Worm (Caenorhabditis elegans) whole organism, L1 larva: Measurements from ENCODE around the gene C36E8.4.

Experiments used
- F16B12.6 ChIP-seq: fragments of 150-350 bp; optimal IDR thresholded peaks from 2 replicates; lab custom pipeline; 2014; ENCODE audit warnings: missing biosample characterization, missing genetic modification characterization
- aha-1 ChIP-seq: fragments of 150-350 bp; optimal IDR thresholded peaks from 2 replicates; lab custom pipeline; 2014; ENCODE audit warnings: missing biosample characterization, missing genetic modification characterization
- alr-1 ChIP-seq: fragments of 200-800 bp; sonication (Bioruptor generic); optimal IDR thresholded peaks from 2 replicates; lab custom pipeline; 2018; ENCODE audit warnings: borderline replicate concordance, mild to moderate bottlenecking, missing genetic modification characterization, missing compliant biosample characterization
- ceh-8 ChIP-seq: fragments of 200-800 bp; sonication (Bioruptor generic); optimal IDR thresholded peaks from 2 replicates; lab custom pipeline; 2018; ENCODE audit warnings: mild to moderate bottlenecking, missing genetic modification characterization, moderate library complexity, missing compliant biosample characterization
- ceh-88 ChIP-seq: fragments of 200-800 bp; sonication (Bioruptor generic); IDR thresholded peaks from 2 replicates; pipeline ENCODE4 v1.3.6; 2022; ENCODE audit warnings: missing genetic modification characterization, missing compliant biosample characterization
- ces-1 ChIP-seq: fragments of 150-350 bp; optimal IDR thresholded peaks from 2 replicates; lab custom pipeline; 2014; ENCODE audit warnings: missing biosample characterization, missing genetic modification reagents, missing genetic modification characterization
- dsc-1 ChIP-seq: sonication (generic microtip); optimal IDR thresholded peaks from 2 replicates; lab custom pipeline; 2016; ENCODE audit warnings: mild to moderate bottlenecking, missing genetic modification characterization, missing compliant biosample characterization
- efl-1 ChIP-seq, 4 experiments: fragments of 150-350 bp; optimal IDR thresholded peaks in 3 of 4; peaks in 1 of 4; 1 replicate in 1 of 4; 2 replicates in 3 of 4; lab custom pipeline; 2014; ENCODE audit warnings: missing biosample characterization in 2 of 4, missing genetic modification characterization in 2 of 4, missing genetic modification reagents in 2 of 4
- efl-3 ChIP-seq: fragments of 200-800 bp; sonication (Bioruptor generic); optimal IDR thresholded peaks from 2 replicates; lab custom pipeline; 2018; ENCODE audit warnings: mild to moderate bottlenecking, missing genetic modification characterization, missing compliant biosample characterization
- egl-13 ChIP-seq: sonication (generic microtip); optimal IDR thresholded peaks from 2 replicates; lab custom pipeline; 2016; ENCODE audit warnings: missing genotype, missing genetic modification reagents, missing genetic modification characterization, missing compliant biosample characterization
- egl-27 ChIP-seq, 2 experiments: fragments of 150-350 bp in 1 of 2; sonication (generic microtip); optimal IDR thresholded peaks; 3 replicates each; lab custom pipeline; 2017 to 2018; ENCODE audit warnings: missing biosample characterization in 2 of 2, missing genetic modification characterization in 2 of 2, missing genetic modification reagents in 2 of 2
- elt-2 ChIP-seq: sonication (generic microtip); optimal IDR thresholded peaks from 2 replicates; lab custom pipeline; 2016; ENCODE audit warnings: missing genetic modification characterization, mild to moderate bottlenecking, inconsistent platforms, missing compliant biosample characterization, missing genetic modification reagents
- elt-3 ChIP-seq, 6 experiments: fragments of 150-350 bp in 1 of 6; sonication (generic microtip); optimal IDR thresholded peaks; 2 replicates each; lab custom pipeline; 2017 to 2018; ENCODE audit warnings: missing biosample characterization in 6 of 6, missing genetic modification characterization in 6 of 6, inconsistent platforms in 1 of 6
- ets-5 ChIP-seq: fragments of 200-800 bp; sonication (Bioruptor generic); IDR thresholded peaks from 2 replicates; pipeline ENCODE4 v1.3.6; 2022; ENCODE audit warnings: missing genetic modification characterization, missing compliant biosample characterization
- fkh-10 ChIP-seq: sonication (generic microtip); optimal IDR thresholded peaks from 2 replicates; lab custom pipeline; 2017; ENCODE audit warnings: missing biosample characterization, missing genetic modification reagents, missing genetic modification characterization
- fkh-4 ChIP-seq: sonication (generic microtip); optimal IDR thresholded peaks from 2 replicates; lab custom pipeline; 2016; ENCODE audit warnings: missing compliant biosample characterization, missing genetic modification characterization, borderline replicate concordance
- fkh-8 ChIP-seq: sonication (generic microtip); optimal IDR thresholded peaks from 2 replicates; lab custom pipeline; 2016; ENCODE audit warnings: mild to moderate bottlenecking, missing genetic modification characterization, missing compliant biosample characterization
- grh-1 ChIP-seq: fragments of 200-800 bp; sonication (Bioruptor generic); IDR thresholded peaks from 2 replicates; pipeline ENCODE4 v1.3.6; 2022; ENCODE audit warnings: missing genetic modification reagents, missing genetic modification characterization, missing compliant biosample characterization
- hlh-4 ChIP-seq: sonication (generic microtip); optimal IDR thresholded peaks from 2 replicates; lab custom pipeline; 2016; ENCODE audit warnings: mild to moderate bottlenecking, missing genetic modification characterization, missing compliant biosample characterization
- irx-1 ChIP-seq: sonication (generic microtip); optimal IDR thresholded peaks from 2 replicates; lab custom pipeline; 2016; ENCODE audit warnings: missing genetic modification characterization, missing compliant biosample characterization
- isw-1 ChIP-seq: fragments of 200-800 bp; sonication (Bioruptor generic); IDR thresholded peaks from 2 replicates; pipeline ENCODE4 v1.3.6; 2022; ENCODE audit warnings: missing genetic modification characterization, missing compliant biosample characterization
- jun-1 ChIP-seq: fragments of 150-350 bp; optimal IDR thresholded peaks from 2 replicates; lab custom pipeline; 2014; ENCODE audit warnings: missing biosample characterization, missing genetic modification reagents, missing genetic modification characterization
- lin-15B ChIP-seq: fragments of 150-350 bp; sonication (generic microtip); optimal IDR thresholded peaks from 3 replicates; lab custom pipeline; 2014; ENCODE audit warnings: missing biosample characterization, missing genetic modification characterization
- lin-35 ChIP-seq, 2 experiments: fragments of 150-350 bp; optimal IDR thresholded peaks; 2 replicates each; lab custom pipeline; 2014; ENCODE audit warnings: missing biosample characterization in 2 of 2, missing genetic modification characterization in 2 of 2, missing genetic modification reagents in 2 of 2
- lin-39 ChIP-seq: fragments of 150-350 bp; optimal IDR thresholded peaks from 2 replicates; lab custom pipeline; 2014; ENCODE audit warnings: missing biosample characterization, missing genetic modification reagents, missing genetic modification characterization
- lir-3 ChIP-seq: sonication (generic microtip); optimal IDR thresholded peaks from 2 replicates; lab custom pipeline; 2016; ENCODE audit warnings: mild to moderate bottlenecking, missing genetic modification characterization, moderate library complexity, missing compliant biosample characterization; ENCODE audit not compliant: poor library complexity
- lsy-2 ChIP-seq, 2 experiments: fragments of 150-350 bp; optimal IDR thresholded peaks; 2 replicates each; lab custom pipeline; 2014; ENCODE audit warnings: missing biosample characterization in 2 of 2, missing genetic modification characterization in 2 of 2
- mdl-1 ChIP-seq, 2 experiments: fragments of 150-350 bp; optimal IDR thresholded peaks; 2 replicates each; lab custom pipeline; 2014 to 2017; ENCODE audit warnings: missing biosample characterization in 2 of 2, missing genetic modification characterization in 2 of 2, inconsistent platforms in 1 of 2
- mef-2 ChIP-seq: fragments of 150-350 bp; optimal IDR thresholded peaks from 2 replicates; lab custom pipeline; 2014; ENCODE audit warnings: missing biosample characterization, missing genetic modification characterization
- mep-1 ChIP-seq: fragments of 150-350 bp; optimal IDR thresholded peaks from 2 replicates; lab custom pipeline; 2014; ENCODE audit warnings: missing biosample characterization, missing genetic modification characterization
- nhr-11 ChIP-seq: fragments of 150-350 bp; optimal IDR thresholded peaks from 2 replicates; lab custom pipeline; 2014; ENCODE audit warnings: missing biosample characterization, missing genetic modification characterization
- nhr-19 ChIP-seq: fragments of 200-800 bp; sonication (Bioruptor generic); conservative IDR thresholded peaks from 2 replicates; pipeline ENCODE4 v1.3.6; 2022; ENCODE audit warnings: missing genetic modification characterization, missing compliant biosample characterization
- nhr-20 ChIP-seq: sonication (generic microtip); optimal IDR thresholded peaks from 2 replicates; lab custom pipeline; 2016; ENCODE audit warnings: mild to moderate bottlenecking, missing genetic modification characterization, missing compliant biosample characterization
- nhr-28 ChIP-seq: fragments of 150-350 bp; optimal IDR thresholded peaks from 2 replicates; lab custom pipeline; 2014; ENCODE audit warnings: missing biosample characterization, missing genetic modification characterization
- nhr-47 ChIP-seq: sonication (generic microtip); optimal IDR thresholded peaks from 2 replicates; lab custom pipeline; 2016; ENCODE audit warnings: mild to moderate bottlenecking, missing genetic modification characterization, moderate library complexity, missing compliant biosample characterization
- nhr-71 ChIP-seq: sonication (generic microtip); optimal IDR thresholded peaks from 2 replicates; lab custom pipeline; 2016; ENCODE audit warnings: mild to moderate bottlenecking, missing genetic modification characterization, moderate library complexity, missing compliant biosample characterization
- nhr-76 ChIP-seq: sonication (generic microtip); optimal IDR thresholded peaks from 2 replicates; lab custom pipeline; 2017; ENCODE audit warnings: missing biosample characterization, missing genetic modification characterization
- nhr-84 ChIP-seq: sonication (generic microtip); optimal IDR thresholded peaks from 2 replicates; lab custom pipeline; 2017; ENCODE audit warnings: missing biosample characterization, missing genetic modification characterization
- nhr-85 ChIP-seq: sonication (generic microtip); peaks from one replicate; lab custom pipeline; 2016; ENCODE audit warnings: missing genetic modification characterization, inconsistent platforms, missing compliant biosample characterization
- pqm-1 ChIP-seq: sonication (generic microtip); optimal IDR thresholded peaks from 3 replicates; lab custom pipeline; 2017; ENCODE audit warnings: missing biosample characterization, missing genetic modification characterization
- rnt-1 ChIP-seq: sonication (generic microtip); optimal IDR thresholded peaks from 2 replicates; lab custom pipeline; 2016; ENCODE audit warnings: mild to moderate bottlenecking, missing genetic modification characterization, moderate library complexity, missing compliant biosample characterization
- skn-1 ChIP-seq: fragments of 150-350 bp; optimal IDR thresholded peaks from 2 replicates; lab custom pipeline; 2014; ENCODE audit warnings: missing biosample characterization, missing genetic modification characterization
- snu-23 ChIP-seq: sonication (generic microtip); optimal IDR thresholded peaks from 2 replicates; lab custom pipeline; 2016; ENCODE audit warnings: missing genetic modification characterization, missing compliant biosample characterization
- sup-37 ChIP-seq: fragments of 200-800 bp; sonication (Bioruptor generic); optimal IDR thresholded peaks from 2 replicates; lab custom pipeline; 2018; ENCODE audit warnings: mild to moderate bottlenecking, missing genetic modification characterization, missing compliant biosample characterization
- swsn-7 ChIP-seq: sonication (generic microtip); optimal IDR thresholded peaks from 2 replicates; lab custom pipeline; 2016; ENCODE audit warnings: missing genetic modification characterization, missing compliant biosample characterization
- unc-30 ChIP-seq: sonication (generic microtip); optimal IDR thresholded peaks from 2 replicates; lab custom pipeline; 2017; ENCODE audit warnings: missing biosample characterization, missing genetic modification characterization
- unc-86 ChIP-seq: sonication (generic microtip); optimal IDR thresholded peaks from 2 replicates; lab custom pipeline; 2016; ENCODE audit warnings: missing genetic modification characterization, missing compliant biosample characterization
- vab-15 ChIP-seq: sonication (generic microtip); optimal IDR thresholded peaks from 2 replicates; lab custom pipeline; 2017; ENCODE audit warnings: missing genotype, mild to moderate bottlenecking, missing genetic modification characterization, missing compliant biosample characterization
- xbp-1 ChIP-seq: sonication (generic microtip); optimal IDR thresholded peaks from 2 replicates; lab custom pipeline; 2016; ENCODE audit warnings: missing genetic modification characterization, missing compliant biosample characterization

The C36E8.4 gene

DNA sequence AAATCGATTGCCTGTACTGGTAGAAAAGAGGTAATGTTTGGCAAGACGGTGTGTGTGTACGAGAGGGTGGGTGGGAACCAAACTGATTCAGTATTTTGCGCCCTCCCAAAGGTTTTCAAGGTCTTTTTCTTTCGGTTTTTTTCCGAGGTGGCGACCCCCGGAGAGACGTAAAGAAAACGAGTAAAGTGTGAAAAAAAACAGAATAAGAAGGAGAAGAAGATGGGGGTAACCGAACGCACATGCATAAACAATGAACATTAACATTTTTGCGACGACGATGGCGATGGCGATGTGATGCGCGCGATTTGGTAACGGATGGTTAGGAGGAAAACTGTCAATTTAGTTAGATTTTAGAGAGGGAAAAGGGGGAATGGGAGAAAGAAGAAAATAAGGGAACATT lies 33.7 kb upstream of the C36E8.4 start (continued):
- TF ChIP-seq F16B12.6 (tag; lab: Kevin White, UChicago) (no peak), efl-1 (optimal IDR thresholded peaks at IDR 0.05; lab: Kevin White, UChicago) (no peak), efl-1 (GFP tag; optimal IDR thresholded peaks at IDR 0.05 in 1 of 2; lab: Kevin White, UChicago) (peak in 1 of 2 experiments; percentile 53), irx-1 (no peak), egl-27 (tag; optimal IDR thresholded peaks at IDR 0.05; lab: Kevin White, UChicago) (no peak), isw-1 (GFP tag; lab: Robert Waterston, UW) (no peak), nhr-20 (tag; lab: Kevin White, UChicago) (peak; percentile 10), sup-37 (no peak), lin-15B (no peak), lin-39 (tag; lab: Kevin White, UChicago) (no peak), lir-3 (tag; lab: Kevin White, UChicago) (no peak), skn-1 (tag; lab: Kevin White, UChicago) (no peak), nhr-85 (tag; lab: Kevin White, UChicago) (no peak), ces-1 (GFP tag; lab: Kevin White, UChicago) (no peak), nhr-28 (tag; lab: Kevin White, UChicago) (no peak)
- TF ChIP-seq, all 84 proteins: peak for 7

DNA sequence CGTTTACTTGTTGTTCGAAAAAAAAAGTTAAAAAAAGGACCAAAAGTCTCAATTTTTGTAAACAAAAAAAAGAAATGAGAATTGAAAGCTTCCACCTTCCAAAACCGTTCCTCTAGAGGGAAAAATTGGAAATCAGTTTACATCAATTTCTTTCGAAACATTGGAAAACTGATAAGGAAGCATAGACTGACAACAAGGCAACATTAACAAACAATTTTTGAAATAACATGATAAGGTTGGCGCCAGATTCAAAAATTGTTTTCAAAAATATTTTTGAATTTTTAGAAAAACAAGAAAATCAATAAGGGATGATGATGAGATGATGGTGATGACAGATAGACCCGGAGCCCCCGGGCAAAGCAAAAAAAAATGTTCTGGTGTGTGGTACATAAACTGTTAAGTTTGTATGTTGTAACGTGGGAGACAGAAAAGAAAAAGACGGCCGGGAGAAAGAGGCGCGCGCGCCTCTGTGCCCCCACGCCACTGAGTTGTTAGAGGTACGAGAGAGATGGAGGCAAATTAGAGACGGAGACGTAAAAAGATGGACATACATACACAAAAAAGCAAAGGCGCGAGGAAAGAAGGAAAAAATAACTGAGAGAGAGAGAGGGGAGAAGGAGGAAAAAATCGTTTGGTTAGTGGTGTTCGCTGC lies 32.0 kb upstream of the C36E8.4 start:
- TF ChIP-seq nhr-71 (tag; lab: Kevin White, UChicago) (peak; percentile 81), fkh-8 (tag; lab: Kevin White, UChicago) (peak; percentile 54), nhr-19 (GFP tag; lab: Robert Waterston, UW) (peak; percentile 41; the same call in 1 of the 2 replicates), nhr-47 (tag; lab: Kevin White, UChicago) (peak; percentile 59), unc-86 (tag; lab: Kevin White, UChicago) (peak; percentile 10), nhr-28 (tag; lab: Kevin White, UChicago) (no peak), lin-15B (no peak), alr-1 (tag; lab: Kevin White, UChicago) (no peak), efl-3 (GFP tag; lab: Kevin White, UChicago) (no peak), grh-1 (GFP tag; lab: Robert Waterston, UW) (no peak), ces-1 (GFP tag; lab: Kevin White, UChicago) (no peak), nhr-11 (tag; lab: Kevin White, UChicago) (no peak), hlh-4 (tag; lab: Kevin White, UChicago) (no peak), vab-15 (no peak), egl-13 (tag; lab: Kevin White, UChicago) (no peak), nhr-84 (tag; lab: Kevin White, UChicago) (no peak), isw-1 (GFP tag; lab: Robert Waterston, UW) (no peak), pqm-1 (tag; lab: Kevin White, UChicago) (no peak), lsy-2 (tag; optimal IDR thresholded peaks at IDR 0.05; lab: Kevin White, UChicago) (peak; percentile 46 to 61), lin-35 (GFP tag; optimal IDR thresholded peaks at IDR 0.05; lab: Kevin White, UChicago) (peak; percentile 52 to 58), xbp-1 (tag; lab: Kevin White, UChicago) (peak; percentile 28), lir-3 (tag; lab: Kevin White, UChicago) (no peak), ets-5 (no peak), jun-1 (peak; percentile 36), elt-3 (tag; optimal IDR thresholded peaks at IDR 0.05; lab: Kevin White, UChicago) (no peak), fkh-4 (tag; lab: Kevin White, UChicago) (no peak), nhr-85 (tag; lab: Kevin White, UChicago) (peak; percentile 68), rnt-1 (tag; lab: Kevin White, UChicago) (peak; percentile 65), mep-1 (tag; lab: Kevin White, UChicago) (peak; percentile 68), snu-23 (GFP tag; lab: Kevin White, UChicago) (peak; percentile 74), fkh-10 (GFP tag; lab: Kevin White, UChicago) (peak; percentile 26), nhr-76 (tag; lab: Kevin White, UChicago) (no peak), aha-1 (tag; lab: Kevin White, UChicago) (no peak), mdl-1 (tag; optimal IDR thresholded peaks at IDR 0.05; lab: Kevin White, UChicago) (peak in 1 of 2 experiments; percentile 64), swsn-7 (tag; lab: Kevin White, UChicago) (peak; percentile 64), ceh-88 (GFP tag; lab: Robert Waterston, UW) (no peak), ceh-8 (no peak), mef-2 (tag; lab: Kevin White, UChicago) (no peak), elt-2 (tag; lab: Kevin White, UChicago) (peak; percentile 46), unc-30 (tag; lab: Kevin White, UChicago) (no peak), nhr-20 (tag; lab: Kevin White, UChicago) (peak; percentile 75), dsc-1 (tag; lab: Kevin White, UChicago) (peak; percentile 49)
